Worm (Caenorhabditis elegans) whole organism, midembryonic: Measurements from ENCODE around the gene srv-29.

ENCODE experiments used
- T22C8.4 ChIP-seq: fragments of 200-800 bp; sonication (Bioruptor generic); IDR thresholded peaks from 2 replicates; pipeline ENCODE4 v1.3.6; 2022; ENCODE audit warnings: missing genetic modification characterization, missing compliant biosample characterization
- flt-1 ChIP-seq: fragments of 200-800 bp; sonication (Bioruptor generic); IDR thresholded peaks from 2 replicates; pipeline ENCODE4 v1.3.6; 2022; ENCODE audit warnings: missing genetic modification characterization, missing compliant biosample characterization
- klf-2 ChIP-seq: fragments of 200-800 bp; sonication (Bioruptor generic); conservative IDR thresholded peaks from 2 replicates; pipeline ENCODE4 v1.3.6; 2022; ENCODE audit warnings: missing genetic modification reagents, missing genetic modification characterization, missing compliant biosample characterization
- med-1 ChIP-seq: sonication (generic microtip); optimal IDR thresholded peaks from 2 replicates; lab custom pipeline; 2017; ENCODE audit warnings: missing genetic modification characterization, mild to moderate bottlenecking, missing compliant biosample characterization, antibody characterized with exemption, missing genetic modification reagents; ENCODE audit not compliant: insufficient read depth
- ztf-23 ChIP-seq: fragments of 200-800 bp; sonication (Bioruptor generic); IDR thresholded peaks from 2 replicates; pipeline ENCODE4 v1.3.6; 2022; ENCODE audit warnings: missing genetic modification reagents, missing genetic modification characterization, missing compliant biosample characterization

DNA sequence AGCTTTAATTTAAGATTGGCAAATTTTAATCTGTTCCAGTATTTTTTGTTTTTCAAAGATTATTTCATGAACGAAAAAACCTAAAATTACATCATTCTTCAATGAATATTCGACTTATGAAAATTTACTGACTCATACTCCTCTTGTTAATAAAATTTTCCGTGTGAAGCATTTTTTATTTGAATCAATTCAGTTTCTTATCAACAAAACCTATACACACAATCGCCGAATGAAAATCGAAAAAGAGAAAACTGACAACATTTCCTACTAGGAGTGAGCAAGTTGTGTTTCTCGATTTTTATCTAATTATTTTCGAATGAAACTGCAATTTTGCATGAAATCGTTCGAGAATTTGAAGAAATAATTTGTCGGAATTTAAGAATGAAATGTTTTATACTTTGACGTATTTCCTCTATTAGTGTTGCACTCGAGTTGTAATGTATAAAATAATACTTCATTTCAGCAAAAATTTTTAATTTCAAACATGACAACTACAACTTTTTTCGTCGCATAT, 35.8 kb downstream of the srv-29 start, which contains the start of gene F58F9.4:
- TF ChIP-seq ztf-23, result no peak
- no peak for TF ChIP-seq med-1 (GFP tag; lab: Kevin White, UChicago)
- no peak for TF ChIP-seq T22C8.4
- TF ChIP-seq klf-2 (GFP tag; lab: Robert Waterston, UW), result no peak
- TF ChIP-seq flt-1 (GFP tag; lab: Robert Waterston, UW), result no peak
